Fruit fly (Drosophila melanogaster) whole organism, embryonic: Measurements from ENCODE around the gene Ogdh.

Experiments used
- Abd-B ChIP-seq: fragments of 200-800 bp; sonication (Bioruptor generic); optimal IDR thresholded peaks from 2 replicates; lab custom pipeline; 2018; ENCODE audit warnings: missing biosample characterization, mild to moderate bottlenecking, missing genetic modification characterization, moderate library complexity
- Asciz ChIP-seq: fragments of 200-800 bp; sonication (Bioruptor generic); optimal IDR thresholded peaks from 2 replicates; lab custom pipeline; 2017; ENCODE audit warnings: missing biosample characterization, mild to moderate bottlenecking, missing genetic modification characterization, missing genetic modification reagents
- Atf3 ChIP-seq: fragments of 200-800 bp; sonication (Bioruptor generic); optimal IDR thresholded peaks from 3 replicates; lab custom pipeline; 2016; ENCODE audit warnings: missing biosample characterization, missing genetic modification characterization
- Atf6 ChIP-seq: fragments of 200-800 bp; sonication (Bioruptor generic); IDR thresholded peaks from 2 replicates; pipeline ENCODE4 v1.3.6; 2022; ENCODE audit warnings: missing biosample characterization, missing genetic modification characterization
- BtbVII ChIP-seq: fragments of 200-800 bp; sonication (Bioruptor generic); optimal IDR thresholded peaks from 3 replicates; lab custom pipeline; 2017; ENCODE audit warnings: missing biosample characterization, mild to moderate bottlenecking, missing genetic modification characterization
- CG10209 ChIP-seq: fragments of 200-800 bp; sonication (Bioruptor generic); optimal IDR thresholded peaks from 3 replicates; lab custom pipeline; 2017; ENCODE audit warnings: missing biosample characterization, mild to moderate bottlenecking, missing genetic modification characterization, missing genetic modification reagents
- CG10267 ChIP-seq: fragments of 200-800 bp; sonication (Bioruptor generic); optimal IDR thresholded peaks from 2 replicates; lab custom pipeline; 2018; ENCODE audit warnings: missing biosample characterization, mild to moderate bottlenecking, missing genetic modification characterization, moderate library complexity
- CG10654 ChIP-seq: fragments of 200-800 bp; sonication (Bioruptor generic); optimal IDR thresholded peaks from 2 replicates; lab custom pipeline; 2016; ENCODE audit warnings: missing biosample characterization, missing genetic modification characterization
- CG11695 ChIP-seq: fragments of 200-800 bp; sonication (Bioruptor generic); IDR thresholded peaks from 3 replicates; pipeline ENCODE4 v1.3.6; 2022; ENCODE audit warnings: missing biosample characterization, missing genetic modification characterization
- CG11696 ChIP-seq: fragments of 200-800 bp; sonication (Bioruptor generic); IDR thresholded peaks from 2 replicates; pipeline ENCODE4 v1.3.6; 2022; ENCODE audit warnings: missing biosample characterization, missing genetic modification characterization
- CG12744 ChIP-seq: fragments of 200-800 bp; sonication (Bioruptor generic); optimal IDR thresholded peaks from 2 replicates; lab custom pipeline; 2016; ENCODE audit warnings: missing biosample characterization, missing genetic modification characterization
- CG13775 ChIP-seq: fragments of 200-800 bp; sonication (Bioruptor generic); optimal IDR thresholded peaks from 3 replicates; lab custom pipeline; 2017; ENCODE audit warnings: missing biosample characterization, mild to moderate bottlenecking, missing genetic modification characterization
- CG17186 ChIP-seq: fragments of 200-800 bp; sonication (Bioruptor generic); optimal IDR thresholded peaks from 3 replicates; lab custom pipeline; 2017; ENCODE audit warnings: missing biosample characterization, missing genetic modification reagents, missing genetic modification characterization
- CG1792 ChIP-seq: fragments of 200-800 bp; sonication (Bioruptor generic); optimal IDR thresholded peaks from 2 replicates; lab custom pipeline; 2016; ENCODE audit warnings: missing biosample characterization, missing genetic modification characterization
- CG18764 ChIP-seq: fragments of 200-800 bp; sonication (Bioruptor generic); optimal IDR thresholded peaks from 3 replicates; lab custom pipeline; 2016; ENCODE audit warnings: missing biosample characterization, missing genetic modification characterization
- CG30431 ChIP-seq: fragments of 200-800 bp; sonication (Bioruptor generic); optimal IDR thresholded peaks from 2 replicates; lab custom pipeline; 2017; ENCODE audit warnings: missing biosample characterization, missing genetic modification characterization
- CG31224 ChIP-seq: fragments of 200-800 bp; sonication (Bioruptor generic); IDR thresholded peaks from 2 replicates; pipeline ENCODE4 v1.3.6; 2022; ENCODE audit warnings: missing biosample characterization, missing genetic modification characterization
- CG32532 ChIP-seq: fragments of 200-800 bp; sonication (Bioruptor generic); IDR thresholded peaks from 2 replicates; pipeline ENCODE4 v1.3.6; 2022; ENCODE audit warnings: missing biosample characterization, missing genetic modification characterization
- CG32767 ChIP-seq: fragments of 200-800 bp; sonication (Bioruptor generic); IDR thresholded peaks from 2 replicates; pipeline ENCODE4 v1.3.6; 2022; ENCODE audit warnings: missing biosample characterization, missing genetic modification characterization
- CG43689 ChIP-seq: fragments of 200-800 bp; sonication (Bioruptor generic); IDR thresholded peaks from 2 replicates; pipeline ENCODE4 v1.3.6; 2022; ENCODE audit warnings: missing biosample characterization, missing genetic modification characterization
- CG4404 ChIP-seq: fragments of 200-800 bp; sonication (Bioruptor generic); IDR thresholded peaks from 2 replicates; pipeline ENCODE4 v1.3.6; 2022; ENCODE audit warnings: missing biosample characterization, missing genetic modification characterization
- CG8944 ChIP-seq: fragments of 200-800 bp; sonication (Bioruptor generic); optimal IDR thresholded peaks from 3 replicates; lab custom pipeline; 2016; ENCODE audit warnings: missing biosample characterization, missing genetic modification characterization
- CG9609 ChIP-seq: fragments of 200-800 bp; sonication (Bioruptor generic); optimal IDR thresholded peaks from 3 replicates; lab custom pipeline; 2016; ENCODE audit warnings: missing biosample characterization, missing genetic modification characterization
- CG9932 ChIP-seq: fragments of 200-800 bp; sonication (Bioruptor generic); IDR thresholded peaks from 2 replicates; pipeline ENCODE4 v1.3.6; 2022; ENCODE audit warnings: missing biosample characterization, missing genetic modification characterization
- Fer1 ChIP-seq: fragments of 200-800 bp; sonication (Bioruptor generic); optimal IDR thresholded peaks from 2 replicates; lab custom pipeline; 2017; ENCODE audit warnings: missing biosample characterization, mild to moderate bottlenecking, missing genetic modification characterization
- Gsc ChIP-seq: fragments of 200-800 bp; sonication (Bioruptor generic); IDR thresholded peaks from 2 replicates; pipeline ENCODE4 v1.3.6; 2022; ENCODE audit warnings: missing biosample characterization, missing genetic modification characterization
- H2.0 ChIP-seq: fragments of 200-800 bp; sonication (Bioruptor generic); IDR thresholded peaks from 2 replicates; pipeline ENCODE4 v1.3.6; 2022; ENCODE audit warnings: missing biosample characterization, missing genetic modification characterization
- Lim3 ChIP-seq: fragments of 200-800 bp; sonication (Bioruptor generic); IDR thresholded peaks from 2 replicates; pipeline ENCODE4 v1.3.6; 2022; ENCODE audit warnings: missing biosample characterization, missing genetic modification characterization
- Lpt ChIP-seq: fragments of >200 bp; optimal IDR thresholded peaks from 2 replicates; lab custom pipeline; 2018; ENCODE audit warnings: missing biosample characterization, missing genetic modification characterization
- Mad ChIP-seq: fragments of 200-800 bp; sonication (Bioruptor generic); optimal IDR thresholded peaks from 2 replicates; lab custom pipeline; 2016; ENCODE audit warnings: missing biosample characterization, missing genetic modification characterization
- NC2α ChIP-seq: fragments of 200-800 bp; sonication (Bioruptor generic); optimal IDR thresholded peaks from 2 replicates; lab custom pipeline; 2016; ENCODE audit warnings: missing biosample characterization, missing genetic modification characterization
- Neu2 ChIP-seq: fragments of 200-800 bp; sonication (Bioruptor generic); optimal IDR thresholded peaks from 3 replicates; lab custom pipeline; 2016; ENCODE audit warnings: missing biosample characterization, missing genetic modification characterization, borderline replicate concordance
- Sry-β ChIP-seq: fragments of 200-800 bp; sonication (Bioruptor generic); optimal IDR thresholded peaks from 2 replicates; lab custom pipeline; 2018; ENCODE audit warnings: missing biosample characterization, mild to moderate bottlenecking, missing genetic modification characterization, moderate library complexity
- cato ChIP-seq: fragments of 200-800 bp; sonication (Bioruptor generic); optimal IDR thresholded peaks from 2 replicates; lab custom pipeline; 2016; ENCODE audit warnings: missing biosample characterization, missing genetic modification characterization, borderline replicate concordance
- cg ChIP-seq: fragments of 200-800 bp; sonication (Bioruptor generic); optimal IDR thresholded peaks from 3 replicates; lab custom pipeline; 2019; ENCODE audit warnings: missing biosample characterization, mild to moderate bottlenecking, missing genetic modification characterization, moderate library complexity
- chif ChIP-seq, 2 experiments: fragments of 200-800 bp; sonication (Bioruptor generic); optimal IDR thresholded peaks; 3 replicates each; lab custom pipeline; 2016; ENCODE audit warnings: missing biosample characterization in 2 of 2, missing genetic modification characterization in 2 of 2
- chinmo ChIP-seq: fragments of 200-800 bp; sonication (Bioruptor generic); IDR thresholded peaks from 4 replicates; pipeline ENCODE4 v1.3.6; 2022; ENCODE audit warnings: missing biosample characterization, missing genetic modification characterization; ENCODE audit not compliant: partially characterized antibody
- chn ChIP-seq: fragments of 200-800 bp; sonication (Bioruptor generic); optimal IDR thresholded peaks from 2 replicates; lab custom pipeline; 2016; ENCODE audit warnings: missing biosample characterization, missing genetic modification characterization
- ems ChIP-seq: fragments of 200-800 bp; sonication (Bioruptor generic); optimal IDR thresholded peaks from 3 replicates; lab custom pipeline; 2016; ENCODE audit warnings: missing biosample characterization, missing genetic modification characterization
- esg ChIP-seq: fragments of 200-800 bp; sonication (Bioruptor generic); conservative IDR thresholded peaks from 2 replicates; pipeline ENCODE4 v1.3.6; 2022; ENCODE audit warnings: missing biosample characterization, missing genetic modification characterization
- gcm ChIP-seq: fragments of 200-800 bp; sonication (Bioruptor generic); optimal IDR thresholded peaks from 2 replicates; lab custom pipeline; 2019; ENCODE audit warnings: missing biosample characterization, mild to moderate bottlenecking, missing genetic modification characterization, moderate library complexity
- gcm2 ChIP-seq: fragments of 200-800 bp; sonication (Bioruptor generic); optimal IDR thresholded peaks from 2 replicates; lab custom pipeline; 2016; ENCODE audit warnings: missing biosample characterization, missing genetic modification characterization
- ham ChIP-seq: fragments of 200-800 bp; sonication (Bioruptor generic); IDR thresholded peaks from 2 replicates; pipeline ENCODE4 v1.3.6; 2022; ENCODE audit warnings: missing biosample characterization, missing genetic modification characterization
- ken ChIP-seq: fragments of 200-800 bp; sonication (Bioruptor generic); IDR thresholded peaks from 3 replicates; pipeline ENCODE4 v1.3.6; 2022; ENCODE audit warnings: missing biosample characterization, missing genetic modification characterization
- knrl ChIP-seq: fragments of 200-800 bp; sonication (Bioruptor generic); IDR thresholded peaks from 3 replicates; pipeline ENCODE4 v1.3.6; 2022; ENCODE audit warnings: missing biosample characterization, missing genetic modification characterization; ENCODE audit not compliant: partially characterized antibody
- p53 ChIP-seq: fragments of 200-800 bp; sonication (Bioruptor generic); optimal IDR thresholded peaks from 2 replicates; lab custom pipeline; 2016; ENCODE audit warnings: missing biosample characterization, missing genetic modification characterization
- sob ChIP-seq: fragments of 200-800 bp; sonication (Bioruptor generic); IDR thresholded peaks from 2 replicates; pipeline ENCODE4 v1.3.6; 2022; ENCODE audit warnings: missing biosample characterization, missing genetic modification characterization
- sqz ChIP-seq: fragments of 200-800 bp; sonication (Bioruptor generic); optimal IDR thresholded peaks from 3 replicates; lab custom pipeline; 2018; ENCODE audit warnings: missing biosample characterization, mild to moderate bottlenecking, missing genetic modification characterization
- tap ChIP-seq: fragments of 200-800 bp; optimal IDR thresholded peaks from 3 replicates; lab custom pipeline; 2019; ENCODE audit warnings: missing biosample characterization, mild to moderate bottlenecking, missing genetic modification characterization, moderate library complexity
- unc-4 ChIP-seq: fragments of 200-800 bp; sonication (Bioruptor generic); IDR thresholded peaks from 2 replicates; pipeline ENCODE4 v1.3.6; 2022; ENCODE audit warnings: missing biosample characterization, missing genetic modification characterization; ENCODE audit not compliant: partially characterized antibody
- usp ChIP-seq: fragments of >200 bp; optimal IDR thresholded peaks from 2 replicates; lab custom pipeline; 2017; ENCODE audit warnings: missing biosample characterization, missing genetic modification characterization

The Ogdh gene

DNA sequence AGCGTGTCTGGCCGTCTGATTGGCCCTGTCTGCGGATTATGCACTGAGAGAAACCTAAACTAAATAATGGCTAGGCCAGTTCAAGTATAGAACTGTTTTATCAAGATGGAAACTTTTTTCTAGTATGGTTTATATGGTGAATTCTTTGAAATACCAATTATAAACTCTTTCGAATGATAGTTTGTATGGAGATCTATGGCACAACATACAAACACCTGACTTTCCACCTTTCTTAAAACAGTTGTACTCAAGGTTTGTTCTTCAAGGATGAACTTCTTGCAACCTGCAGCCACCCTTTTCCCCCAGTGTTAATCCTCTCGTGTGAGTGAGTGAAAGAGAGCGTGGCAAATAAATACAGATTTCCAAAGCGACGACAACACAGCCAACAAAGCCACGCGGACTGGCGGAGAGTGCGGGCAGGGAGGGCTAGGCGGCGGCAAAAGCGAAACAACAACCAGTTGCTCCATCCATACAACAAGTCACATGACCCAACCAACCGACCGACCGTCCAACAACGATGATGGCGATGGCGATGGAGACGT is 49.7 kb downstream of the Ogdh start (continued):
- TF ChIP-seq gcm2 (GFP tag; lab: Kevin White, UChicago) (peak; percentile 74), Gsc (GFP tag; lab: Robert Waterston, UW) (peak; percentile 62), knrl (GFP tag; lab: Robert Waterston, UW) (no peak), CG10267 (peak; percentile 73), CG10654 (GFP tag; lab: Kevin White, UChicago) (peak; percentile 78), sob (GFP tag; lab: Robert Waterston, UW) (peak; percentile 70), Sry-β (GFP tag; lab: Kevin White, UChicago) (no peak), CG32532 (GFP tag; lab: Robert Waterston, UW) (peak; percentile 87), esg (GFP tag; lab: Robert Waterston, UW) (peak; percentile 92), CG30431 (GFP tag; lab: Kevin White, UChicago) (peak; percentile 59), CG1792 (GFP tag; lab: Kevin White, UChicago) (peak; percentile 87), Fer1 (peak; percentile 87), CG17186 (peak; percentile 70), p53 (GFP tag; lab: Kevin White, UChicago) (peak; percentile 83), cg (no peak), CG31224 (GFP tag; lab: Robert Waterston, UW) (peak; percentile 75), CG13775 (GFP tag; lab: Kevin White, UChicago) (peak; percentile 80), usp (GFP tag; lab: Kevin White, UChicago) (no peak), BtbVII (GFP tag; lab: Kevin White, UChicago) (peak; percentile 81), chn (GFP tag; lab: Kevin White, UChicago) (peak; percentile 87), CG32767 (GFP tag; lab: Robert Waterston, UW) (peak; percentile 89), Atf6 (GFP tag; lab: Robert Waterston, UW) (peak; percentile 86), NC2α (peak; percentile 37), CG12744 (GFP tag; lab: Kevin White, UChicago) (peak; percentile 65), CG43689 (GFP tag; lab: Robert Waterston, UW) (peak; percentile 79), CG18764 (GFP tag; lab: Kevin White, UChicago) (peak; percentile 75), CG11695 (GFP tag; lab: Robert Waterston, UW) (peak; percentile 91), CG10209 (GFP tag; lab: Kevin White, UChicago) (peak; percentile 88), tap (peak; percentile 78), CG11696 (GFP tag; lab: Robert Waterston, UW) (peak; percentile 44; the same call in 1 of the 2 replicates), Asciz (peak; percentile 80), Abd-B (peak; percentile 88), Neu2 (GFP tag; lab: Kevin White, UChicago) (peak; percentile 17), H2.0 (peak; percentile 68), chinmo (GFP tag; lab: Robert Waterston, UW) (0 out of 4 replicates have a peak, but pooled peaks have one; percentile 28), chif (GFP tag; optimal IDR thresholded peaks at IDR 0.05; lab: Kevin White, UChicago) (peak; percentile 86 to 88), CG4404 (peak; percentile 74), Lim3 (peak; percentile 65; the same call in 1 of the 2 replicates), unc-4 (GFP tag; lab: Robert Waterston, UW) (no peak), cato (GFP tag; lab: Kevin White, UChicago) (peak; percentile 67), Atf3 (GFP tag; lab: Kevin White, UChicago) (peak; percentile 71), Mad (peak; percentile 69), Lpt (GFP tag; lab: Kevin White, UChicago) (no peak), sqz (GFP tag; lab: Kevin White, UChicago) (peak; percentile 36), ham (peak; percentile 76), ken (GFP tag; lab: Robert Waterston, UW) (peak; percentile 70; the same call in 2 of the 3 replicates), CG8944 (GFP tag; lab: Kevin White, UChicago) (peak; percentile 86), CG9932 (peak; percentile 79), gcm (peak; percentile 81), ems (GFP tag; lab: Kevin White, UChicago) (peak; percentile 89), CG9609 (GFP tag; lab: Kevin White, UChicago) (peak; percentile 92)
